ENCODE assay signal across 2 fruit fly cellular contexts in the genomic region with DNA sequence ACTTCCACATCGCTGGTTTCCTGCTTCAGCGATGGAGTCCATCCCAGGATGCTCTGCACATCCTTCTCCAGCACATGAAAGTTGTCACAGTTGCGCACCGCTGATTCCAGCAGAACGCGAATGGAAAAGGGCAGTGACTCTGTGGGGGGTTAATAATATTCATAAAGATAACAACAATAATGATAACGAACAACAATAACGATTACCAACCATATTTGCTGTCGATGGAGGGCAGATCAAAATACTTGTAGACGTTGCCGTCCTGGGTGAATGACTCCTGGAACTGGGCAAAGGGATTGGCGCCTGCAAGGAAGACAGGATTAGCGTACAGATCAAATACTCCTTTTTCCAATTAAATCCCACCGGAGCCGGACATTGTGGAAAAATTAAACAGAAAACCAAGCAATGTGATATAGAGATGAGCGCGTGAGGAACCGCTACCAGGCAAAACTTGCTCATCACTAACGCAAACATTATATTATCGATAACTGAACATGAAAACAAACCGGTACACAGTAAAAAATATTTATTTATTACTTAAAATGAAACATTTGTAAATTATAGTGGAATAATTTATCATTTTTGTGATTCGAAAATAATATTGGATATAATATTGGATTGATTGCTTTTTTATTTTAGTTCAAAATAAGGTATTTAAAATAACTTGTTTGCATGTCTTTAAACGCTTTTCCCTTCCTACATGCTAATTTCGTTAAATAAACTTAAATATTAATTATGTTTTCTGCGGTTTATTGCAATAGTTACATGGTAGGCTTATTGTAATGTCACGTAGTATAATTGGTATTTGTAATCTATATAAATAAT.
TF ChIP-seq lines count a peak whose summit lies in the region.

A gene (minus strand): TSS at position 439 of the 825 bp plus-strand sequence.

TF ChIP-seq in whole organism, embryonic, 481 proteins besides CTCF, POLR2A, EP300 and RAD21 (continued from another document and continues in another):
- TF ChIP-seq CG12071 (GFP tag; optimal IDR thresholded peaks at IDR 0.05; lab: Kevin White, UChicago): no peak
- TF ChIP-seq Pdp1 (GFP tag; optimal IDR thresholded peaks at IDR 0.05; lab: Kevin White, UChicago): peak in 1 of 2 experiments; percentile 54
- TF ChIP-seq CG11723 (GFP tag; optimal IDR thresholded peaks at IDR 0.05; lab: Kevin White, UChicago): no peak
- TF ChIP-seq sd (tag; optimal IDR thresholded peaks at IDR 0.05; lab: Kevin White, UChicago): peak; percentile 51
- peak; percentile 81 for TF ChIP-seq CG16813 (GFP tag; IDR thresholded peaks at IDR 0.05; lab: Robert Waterston, UW; ENCODE audit: partially characterized antibody)
- TF ChIP-seq Fer3 (tag; optimal IDR thresholded peaks at IDR 0.05; lab: Kevin White, UChicago): peak; percentile 79
- no peak for TF ChIP-seq dimm (GFP tag; IDR thresholded peaks at IDR 0.05; lab: Robert Waterston, UW)
- no peak for TF ChIP-seq CG17912 (GFP tag; optimal IDR thresholded peaks at IDR 0.05; lab: Kevin White, UChicago)
- TF ChIP-seq tll (GFP tag; optimal IDR thresholded peaks at IDR 0.05; lab: Kevin White, UChicago): no peak
- no peak for TF ChIP-seq ham (GFP tag; IDR thresholded peaks at IDR 0.05; lab: Robert Waterston, UW)
- TF ChIP-seq sens-2 (GFP tag; IDR thresholded peaks at IDR 0.05; lab: Robert Waterston, UW): no peak
- TF ChIP-seq mirr (GFP tag; optimal IDR thresholded peaks at IDR 0.05; lab: Kevin White, UChicago): peak; percentile 43
- TF ChIP-seq CG7963 (GFP tag; IDR thresholded peaks at IDR 0.05; lab: Robert Waterston, UW; ENCODE audit: partially characterized antibody): peak; percentile 65
- TF ChIP-seq hb (GFP tag; IDR thresholded peaks at IDR 0.05; lab: Robert Waterston, UW; ENCODE audit: partially characterized antibody): peak; percentile 54; the same call in 1 of the 3 replicates
- TF ChIP-seq ftz-f1 (GFP tag; optimal IDR thresholded peaks at IDR 0.05; lab: Kevin White, UChicago): no peak
- peak; percentile 2 for TF ChIP-seq CG4820 (GFP tag; optimal IDR thresholded peaks at IDR 0.05; lab: Kevin White, UChicago)
- TF ChIP-seq sob (GFP tag; IDR thresholded peaks at IDR 0.05; lab: Robert Waterston, UW): peak; percentile 87
- TF ChIP-seq CG9932 (GFP tag; IDR thresholded peaks at IDR 0.05; lab: Robert Waterston, UW): peak; percentile 84
- TF ChIP-seq kni (GFP tag; optimal IDR thresholded peaks at IDR 0.05; lab: Kevin White, UChicago): no peak
- peak; percentile 62 for TF ChIP-seq salm (tag; optimal IDR thresholded peaks at IDR 0.05; lab: Kevin White, UChicago)
- TF ChIP-seq CG17385 (GFP tag; optimal IDR thresholded peaks at IDR 0.05; lab: Kevin White, UChicago): peak; percentile 73
- peak; percentile 70 for TF ChIP-seq Meics (GFP tag; optimal IDR thresholded peaks at IDR 0.05; lab: Kevin White, UChicago)
- TF ChIP-seq CG3838 (GFP tag; optimal IDR thresholded peaks at IDR 0.05; lab: Kevin White, UChicago): no peak
- peak; percentile 69 for TF ChIP-seq CG12155 (GFP tag; optimal IDR thresholded peaks at IDR 0.05; lab: Kevin White, UChicago)
- peak; percentile 37; the same call in 1 of the 2 replicates for TF ChIP-seq klu (GFP tag; IDR thresholded peaks at IDR 0.05; lab: Robert Waterston, UW)
- peak; percentile 87 for TF ChIP-seq Dll (GFP tag; IDR thresholded peaks at IDR 0.05; lab: Robert Waterston, UW; ENCODE audit: partially characterized antibody)
- no peak for TF ChIP-seq CG9876 (GFP tag; optimal IDR thresholded peaks at IDR 0.05; lab: Kevin White, UChicago)
- TF ChIP-seq h (optimal IDR thresholded peaks at IDR 0.05; lab: Kevin White, UChicago): no peak
- TF ChIP-seq CG18262 (tag; optimal IDR thresholded peaks at IDR 0.05; lab: Kevin White, UChicago): peak; percentile 85
- peak; percentile 54 for TF ChIP-seq CrebB (tag; optimal IDR thresholded peaks at IDR 0.05; lab: Kevin White, UChicago)
- peak; percentile 68 for TF ChIP-seq Drgx (GFP tag; IDR thresholded peaks at IDR 0.05; lab: Robert Waterston, UW)
- peak; percentile 5; the same call in 1 of the 2 replicates for TF ChIP-seq CG4360 (GFP tag; IDR thresholded peaks at IDR 0.05; lab: Robert Waterston, UW)
- TF ChIP-seq grau (tag; optimal IDR thresholded peaks at IDR 0.05; lab: Kevin White, UChicago): peak; percentile 85
- peak; percentile 84 for TF ChIP-seq unc-4 (GFP tag; IDR thresholded peaks at IDR 0.05; lab: Robert Waterston, UW; ENCODE audit: partially characterized antibody)
- TF ChIP-seq CG4617 (GFP tag; optimal IDR thresholded peaks at IDR 0.05; lab: Kevin White, UChicago; ENCODE audit: borderline replicate concordance): peak; percentile 76
- peak; percentile 67 for TF ChIP-seq run (tag; optimal IDR thresholded peaks at IDR 0.05; lab: Kevin White, UChicago)
- TF ChIP-seq odd (GFP tag; optimal IDR thresholded peaks at IDR 0.05; lab: Kevin White, UChicago): peak; percentile 47
- TF ChIP-seq CG13894 (tag; optimal IDR thresholded peaks at IDR 0.05; lab: Kevin White, UChicago): peak; percentile 81
- TF ChIP-seq prd (optimal IDR thresholded peaks at IDR 0.05; lab: Kevin White, UChicago): no peak
- TF ChIP-seq prd (GFP tag; IDR thresholded peaks at IDR 0.05; lab: Robert Waterston, UW): peak; percentile 71
- peak; percentile 85 for TF ChIP-seq CG13296 (GFP tag; optimal IDR thresholded peaks at IDR 0.05; lab: Kevin White, UChicago)
- TF ChIP-seq CG7372 (GFP tag; IDR thresholded peaks at IDR 0.05; lab: Robert Waterston, UW): peak; percentile 57; the same call in 1 of the 2 replicates
- TF ChIP-seq crc (GFP tag; optimal IDR thresholded peaks at IDR 0.05; lab: Kevin White, UChicago): no peak
- no peak for TF ChIP-seq CG1832 (GFP tag; optimal IDR thresholded peaks at IDR 0.05; lab: Kevin White, UChicago)
- TF ChIP-seq row (GFP tag; IDR thresholded peaks at IDR 0.05; lab: Robert Waterston, UW): peak; percentile 86
- peak; percentile 86 for TF ChIP-seq CG15269 (tag; optimal IDR thresholded peaks at IDR 0.05; lab: Kevin White, UChicago)
- peak; percentile 10 for TF ChIP-seq CG1647 (GFP tag; optimal IDR thresholded peaks at IDR 0.05; lab: Kevin White, UChicago)
- 0 out of 2 replicates have a peak, but pooled peaks have one; percentile 17 for TF ChIP-seq rib (GFP tag; IDR thresholded peaks at IDR 0.05; lab: Robert Waterston, UW)
- TF ChIP-seq ken (GFP tag; IDR thresholded peaks at IDR 0.05; lab: Robert Waterston, UW): peak; percentile 56; the same call in 1 of the 3 replicates
- peak; percentile 72 for TF ChIP-seq inv (GFP tag; IDR thresholded peaks at IDR 0.05; lab: Robert Waterston, UW; ENCODE audit: partially characterized antibody)
- TF ChIP-seq ranshi (GFP tag; IDR thresholded peaks at IDR 0.05; lab: Robert Waterston, UW): peak; percentile 75
- TF ChIP-seq org-1 (GFP tag; optimal IDR thresholded peaks at IDR 0.05; lab: Kevin White, UChicago): no peak
- TF ChIP-seq YL-1 (GFP tag; optimal IDR thresholded peaks at IDR 0.05; lab: Kevin White, UChicago): peak; percentile 83
- TF ChIP-seq Scr (GFP tag; IDR thresholded peaks at IDR 0.05; lab: Robert Waterston, UW; ENCODE audit: partially characterized antibody): peak; percentile 90
- no peak for TF ChIP-seq aop (GFP tag; IDR thresholded peaks at IDR 0.05; lab: Robert Waterston, UW)
- TF ChIP-seq exex (tag; optimal IDR thresholded peaks at IDR 0.05; lab: Kevin White, UChicago): peak; percentile 67
- TF ChIP-seq Ada2b (GFP tag; IDR thresholded peaks at IDR 0.05; lab: Robert Waterston, UW): peak; percentile 71
- TF ChIP-seq MBD-R2 (GFP tag; IDR thresholded peaks at IDR 0.05; lab: Robert Waterston, UW): peak; percentile 82

TF ChIP-seq in whole organism, prepupa, 60 proteins besides CTCF, POLR2A, EP300 and RAD21 (continued from another document):
- TF ChIP-seq Hr39 (GFP tag; optimal IDR thresholded peaks at IDR 0.05; lab: Kevin White, UChicago) (peak; percentile 33), CG11762 (GFP tag; optimal IDR thresholded peaks at IDR 0.05; lab: Kevin White, UChicago; ENCODE audit: insufficient read depth) (peak; percentile 47), CG1621 (tag; optimal IDR thresholded peaks at IDR 0.05; lab: Kevin White, UChicago) (no peak), Hr4 (GFP tag; optimal IDR thresholded peaks at IDR 0.05; lab: Kevin White, UChicago) (peak; percentile 54), CG11294 (GFP tag; IDR thresholded peaks at IDR 0.05; lab: Robert Waterston, UW) (peak; percentile 22; the same call in 1 of the 2 replicates), CG11902 (GFP tag; optimal IDR thresholded peaks at IDR 0.05; lab: Kevin White, UChicago) (no peak), pdm3 (GFP tag; optimal IDR thresholded peaks at IDR 0.05; lab: Kevin White, UChicago) (peak; percentile 38), Eip93F (GFP tag; optimal IDR thresholded peaks at IDR 0.05; lab: Kevin White, UChicago) (peak; percentile 10), ss (GFP tag; optimal IDR thresholded peaks at IDR 0.05; lab: Kevin White, UChicago) (peak in 1 of 2 experiments; percentile 44), svp (GFP tag; lab: Kevin White, UChicago) (peak; percentile 97), CG6163 (GFP tag; IDR thresholded peaks at IDR 0.05; lab: Robert Waterston, UW) (peak; percentile 41; the same call in 1 of the 3 replicates), dsx (GFP tag; optimal IDR thresholded peaks at IDR 0.05; lab: Kevin White, UChicago; ENCODE audit: poor library complexity, severe bottlenecking) (peak; percentile 78)
